Fruit fly (Drosophila melanogaster) whole organism, pupa: ENCODE measurements around the gene CG11367.
A peak's percentile ranks its signal among the peaks of the same experiment; 100 is the strongest.

ENCODE experiments used
- CG10348 ChIP-seq: fragments of 200-800 bp; sonication (Bioruptor generic); IDR thresholded peaks from 2 replicates; pipeline ENCODE4 v1.3.6; 2022; ENCODE audit warnings: missing biosample characterization, missing genetic modification characterization
- CG12605 ChIP-seq: fragments of 200-800 bp; sonication (Bioruptor generic); IDR thresholded peaks from 2 replicates; pipeline ENCODE4 v1.3.6; 2022; ENCODE audit warnings: missing biosample characterization, missing genetic modification characterization
- CG13204 ChIP-seq: fragments of 200-800 bp; sonication (Bioruptor generic); optimal IDR thresholded peaks from 2 replicates; lab custom pipeline; 2018; ENCODE audit warnings: missing biosample characterization, mild to moderate bottlenecking, missing genetic modification characterization, moderate library complexity
- CG14655 ChIP-seq: fragments of 200-800 bp; sonication (Bioruptor generic); optimal IDR thresholded peaks from 3 replicates; lab custom pipeline; 2017; ENCODE audit warnings: mild to moderate bottlenecking, missing biosample characterization, missing genetic modification reagents, missing genetic modification characterization
- CG15710 ChIP-seq: fragments of 200-800 bp; sonication (Bioruptor generic); optimal IDR thresholded peaks from 2 replicates; lab custom pipeline; 2018; ENCODE audit warnings: missing biosample characterization, mild to moderate bottlenecking, missing genetic modification characterization, moderate library complexity
- CG17806 ChIP-seq: fragments of 200-800 bp; sonication (Bioruptor generic); optimal IDR thresholded peaks from 2 replicates; lab custom pipeline; 2018; ENCODE audit warnings: missing biosample characterization, mild to moderate bottlenecking, missing genetic modification characterization, moderate library complexity
- CG32121 ChIP-seq: fragments of 200-800 bp; sonication (Bioruptor generic); IDR thresholded peaks from 2 replicates; pipeline ENCODE4 v1.3.6; 2022; ENCODE audit warnings: missing biosample characterization, missing genetic modification characterization
- CG34367 ChIP-seq: fragments of 200-800 bp; sonication (Bioruptor generic); optimal IDR thresholded peaks from 2 replicates; lab custom pipeline; 2018; ENCODE audit warnings: missing biosample characterization, mild to moderate bottlenecking, missing genetic modification characterization
- CG4496 ChIP-seq: fragments of 200-800 bp; sonication (Bioruptor generic); IDR thresholded peaks from 3 replicates; pipeline ENCODE4 v1.3.6; 2022; ENCODE audit warnings: missing biosample characterization, missing genetic modification characterization
- CG8159 ChIP-seq: fragments of 200-800 bp; sonication (Bioruptor generic); optimal IDR thresholded peaks from 3 replicates; lab custom pipeline; 2018; ENCODE audit warnings: missing biosample characterization, mild to moderate bottlenecking, missing genetic modification characterization, moderate library complexity
- CG8301 ChIP-seq: fragments of 200-800 bp; sonication (Bioruptor generic); optimal IDR thresholded peaks from 2 replicates; lab custom pipeline; 2018; ENCODE audit warnings: missing biosample characterization, mild to moderate bottlenecking, missing genetic modification characterization
- CG9948 ChIP-seq: fragments of 200-800 bp; sonication (Bioruptor generic); optimal IDR thresholded peaks from 2 replicates; lab custom pipeline; 2018; ENCODE audit warnings: missing biosample characterization, mild to moderate bottlenecking, missing genetic modification characterization, moderate library complexity
- D1 ChIP-seq: fragments of 200-800 bp; sonication (Bioruptor generic); optimal IDR thresholded peaks from 2 replicates; lab custom pipeline; 2018; ENCODE audit warnings: missing biosample characterization, mild to moderate bottlenecking, missing genetic modification characterization, moderate library complexity
- EcR ChIP-seq: fragments of 200-800 bp; sonication (Bioruptor generic); optimal IDR thresholded peaks from 3 replicates; lab custom pipeline; 2019; ENCODE audit warnings: missing biosample characterization, missing genetic modification characterization, mild to moderate bottlenecking, moderate library complexity, missing genetic modification reagents
- Ets98B ChIP-seq: fragments of 200-800 bp; sonication (Bioruptor generic); IDR thresholded peaks from 2 replicates; pipeline ENCODE4 v1.3.6; 2022; ENCODE audit warnings: missing biosample characterization, missing genetic modification characterization
- Pif1A ChIP-seq: fragments of 200-800 bp; sonication (Bioruptor generic); optimal IDR thresholded peaks from 3 replicates; lab custom pipeline; 2016; ENCODE audit warnings: missing biosample characterization, missing genetic modification characterization
- Pif1B ChIP-seq: fragments of 200-800 bp; sonication (Bioruptor generic); optimal IDR thresholded peaks from 3 replicates; lab custom pipeline; 2016; ENCODE audit warnings: missing biosample characterization, missing genetic modification characterization
- Snoo ChIP-seq: fragments of 200-800 bp; sonication (Bioruptor generic); optimal IDR thresholded peaks from 3 replicates; lab custom pipeline; 2017; ENCODE audit warnings: missing biosample characterization, mild to moderate bottlenecking, missing genetic modification characterization, inconsistent platforms
- fd96Ca ChIP-seq: fragments of 200-800 bp; sonication (Bioruptor generic); IDR thresholded peaks from 3 replicates; pipeline ENCODE4 v1.3.6; 2022; ENCODE audit warnings: missing biosample characterization, missing genetic modification characterization
- gl ChIP-seq: fragments of 200-800 bp; sonication (Bioruptor generic); optimal IDR thresholded peaks from 2 replicates; lab custom pipeline; 2018; ENCODE audit warnings: missing biosample characterization, mild to moderate bottlenecking, missing genetic modification characterization
- rn ChIP-seq: fragments of 200-800 bp; sonication (Bioruptor generic); IDR thresholded peaks from 2 replicates; pipeline ENCODE4 v1.3.6; 2022; ENCODE audit warnings: missing biosample characterization, missing genetic modification characterization

Gene CG11367

DNA sequence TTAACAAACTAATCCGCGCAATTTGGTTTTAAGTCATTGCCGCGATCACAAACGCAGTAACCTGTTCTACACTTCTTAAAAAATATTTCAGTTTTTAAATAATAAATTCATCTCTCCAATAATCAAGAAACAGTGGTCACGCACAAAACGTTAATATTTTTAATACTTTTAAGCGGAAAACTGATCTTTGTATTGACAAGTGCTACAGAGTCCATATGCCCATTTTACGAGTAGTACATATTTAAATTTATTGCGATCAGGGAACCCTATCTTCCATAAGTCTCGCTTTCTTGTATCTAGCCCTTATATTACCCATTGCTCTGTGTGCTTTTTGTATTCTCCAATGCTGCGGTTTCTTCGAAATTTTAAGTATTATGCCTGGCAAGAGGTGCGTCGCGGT, 1.6 kb downstream of the CG11367 start, which contains the start of gene CG32454:
CG32454 (plus strand) TSS at position 301 of the 400 bp plus-strand sequence.
- TF ChIP-seq gl (tag; lab: Kevin White, UChicago) (no peak), CG10348 (GFP tag; lab: Robert Waterston, UW) (no peak), Ets98B (no peak), Snoo (tag; lab: Kevin White, UChicago) (no peak), CG12605 (GFP tag; lab: Robert Waterston, UW) (no peak), CG13204 (GFP tag; lab: Kevin White, UChicago) (no peak), CG34367 (tag; lab: Kevin White, UChicago) (no peak), rn (no peak)

DNA sequence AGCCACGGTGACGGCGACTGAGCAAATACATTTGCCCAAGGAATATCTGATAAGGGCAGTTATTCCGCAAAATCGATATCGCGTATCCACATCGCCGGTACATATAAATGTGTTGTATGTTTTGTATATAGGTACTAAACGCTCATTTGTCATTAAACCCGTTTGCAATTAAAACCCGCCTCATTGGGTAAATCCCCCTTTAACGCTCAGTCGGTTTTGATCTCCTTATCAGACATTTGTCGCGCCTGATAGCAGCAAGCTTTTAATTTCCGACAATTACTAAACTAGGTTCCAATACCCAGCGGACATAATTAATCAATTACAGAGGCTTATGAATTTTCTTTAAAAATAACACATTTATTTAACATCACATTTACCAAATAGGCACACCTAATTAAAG, 3.5 kb downstream of the CG11367 start:
- TF ChIP-seq CG12605 (GFP tag; lab: Robert Waterston, UW) (no peak), CG34367 (tag; lab: Kevin White, UChicago) (no peak), gl (tag; lab: Kevin White, UChicago) (no peak), CG9948 (tag; lab: Kevin White, UChicago) (no peak), Snoo (tag; lab: Kevin White, UChicago) (no peak), Pif1A (GFP tag; lab: Kevin White, UChicago) (no peak), D1 (no peak)
- TF ChIP-seq, all 21 proteins: peak for 0

- TF ChIP-seq CG17806 (tag; lab: Kevin White, UChicago): no peak
- TF ChIP-seq EcR (GFP tag; lab: Kevin White, UChicago): no peak
- TF ChIP-seq rn: no peak
- TF ChIP-seq CG8159 (tag; lab: Kevin White, UChicago): no peak
- no peak for TF ChIP-seq CG4496 (GFP tag; lab: Robert Waterston, UW)
- TF ChIP-seq, all 21 proteins: peak for 0
Observed at dm6 chr3L:22733607-22734006, 5.7 kb downstream of the CG11367 start.

dm6 chr3L:22737732-22738611, 10.1 kb downstream of the CG11367 start, which contains the start of gene CG11241:
Gene CG11241, minus strand, starts transcription at chr3L:22738420.
- TF ChIP-seq Pif1A (GFP tag; lab: Kevin White, UChicago) (no peak), CG9948 (tag; lab: Kevin White, UChicago) (no peak), CG17806 (tag; lab: Kevin White, UChicago) (no peak), Ets98B (no peak), rn (no peak), CG12605 (GFP tag; lab: Robert Waterston, UW) (no peak), EcR (GFP tag; lab: Kevin White, UChicago) (peak; percentile 79)

- TF ChIP-seq CG12605 (GFP tag; lab: Robert Waterston, UW) (peak; percentile 52; the same call in 1 of the 2 replicates), CG15710 (peak; percentile 82), CG8159 (tag; lab: Kevin White, UChicago) (peak; percentile 81), D1 (no peak), Snoo (tag; lab: Kevin White, UChicago) (peak; percentile 87), Pif1B (GFP tag; lab: Kevin White, UChicago) (peak; percentile 84), EcR (GFP tag; lab: Kevin White, UChicago) (peak; percentile 53), CG4496 (GFP tag; lab: Robert Waterston, UW) (peak; percentile 84), CG9948 (tag; lab: Kevin White, UChicago) (peak; percentile 67), rn (no peak; the same call in none of the 2 replicates), Ets98B (peak; percentile 74), CG17806 (tag; lab: Kevin White, UChicago) (peak; percentile 71), Pif1A (GFP tag; lab: Kevin White, UChicago) (peak; percentile 82), gl (tag; lab: Kevin White, UChicago) (peak; percentile 30), fd96Ca (GFP tag; lab: Robert Waterston, UW) (peak; percentile 89), CG8301 (peak; percentile 64), CG14655 (peak; percentile 85), CG13204 (GFP tag; lab: Kevin White, UChicago) (no peak), CG32121 (peak; percentile 82), CG10348 (GFP tag; lab: Robert Waterston, UW) (peak; percentile 75), CG34367 (tag; lab: Kevin White, UChicago) (peak; percentile 70)
- TF ChIP-seq, all 21 proteins: peak for 18
Observed at dm6 chr3L:22741389-22742120, 13.6 kb downstream of the CG11367 start, which contains the start of gene CG7369. Gene CG7369, plus strand, starts transcription at chr3L:22741793.

dm6 chr3L:22742121-22742531, 14.2 kb downstream of the CG11367 start:
- TF ChIP-seq gl (tag; lab: Kevin White, UChicago): no peak
- no peak for TF ChIP-seq CG17806 (tag; lab: Kevin White, UChicago)
- TF ChIP-seq rn: no peak
- TF ChIP-seq fd96Ca (GFP tag; lab: Robert Waterston, UW): no peak
- no peak for TF ChIP-seq CG9948 (tag; lab: Kevin White, UChicago)
- TF ChIP-seq CG12605 (GFP tag; lab: Robert Waterston, UW): no peak
- TF ChIP-seq CG8159 (tag; lab: Kevin White, UChicago): no peak
- no peak for TF ChIP-seq CG8301
- no peak for TF ChIP-seq CG10348 (GFP tag; lab: Robert Waterston, UW)
- peak; percentile 17 for TF ChIP-seq EcR (GFP tag; lab: Kevin White, UChicago)
- peak; percentile 74; the same call in 2 of the 3 replicates for TF ChIP-seq CG4496 (GFP tag; lab: Robert Waterston, UW)
- peak; percentile 77 for TF ChIP-seq CG13204 (GFP tag; lab: Kevin White, UChicago)
- no peak for TF ChIP-seq Snoo (tag; lab: Kevin White, UChicago)
